Worm (Caenorhabditis elegans) whole organism, L4 larva: Measurements from ENCODE around the gene ctf-18.

Experiments
- arid-1 ChIP-seq: fragments of 200-800 bp; sonication (Bioruptor generic); conservative IDR thresholded peaks from 2 replicates; pipeline ENCODE4 v1.3.6; 2022; ENCODE audit warnings: missing genetic modification reagents, missing genetic modification characterization, missing compliant biosample characterization
- ceh-28 ChIP-seq: fragments of 150-350 bp; optimal IDR thresholded peaks from 2 replicates; lab custom pipeline; 2014; ENCODE audit warnings: missing biosample characterization, missing genetic modification reagents, missing genetic modification characterization
- hlh-11 ChIP-seq: fragments of 200-800 bp; sonication (Bioruptor generic); optimal IDR thresholded peaks from 2 replicates; lab custom pipeline; 2018; ENCODE audit warnings: mild to moderate bottlenecking, missing genetic modification characterization, missing compliant biosample characterization
- lsy-2 ChIP-seq, 2 experiments: fragments of 150-350 bp in 1 of 2; sonication (generic microtip) in 1 of 2; optimal IDR thresholded peaks; 2 replicates each; lab custom pipeline; 2014 to 2017; ENCODE audit warnings: missing biosample characterization in 2 of 2, missing genetic modification characterization in 2 of 2
- madf-5 ChIP-seq, 2 experiments: fragments of 200-800 bp; sonication (Bioruptor generic); IDR thresholded peaks; 2 replicates each; pipeline ENCODE4 v1.3.6; 2022; ENCODE audit warnings: missing compliant biosample characterization in 2 of 2, missing genetic modification characterization in 2 of 2
- nhr-28 ChIP-seq: fragments of 150-350 bp; optimal IDR thresholded peaks from 2 replicates; lab custom pipeline; 2014; ENCODE audit warnings: missing biosample characterization, missing genetic modification characterization

ce11 chrIV:10128446-10128845 is 2.0 kb upstream of the ctf-18 start:
- TF ChIP-seq lsy-2 (tag; optimal IDR thresholded peaks at IDR 0.05; lab: Kevin White, UChicago) (no peak), nhr-28 (tag; lab: Kevin White, UChicago) (no peak), ceh-28 (tag; lab: Kevin White, UChicago) (no peak), hlh-11 (tag; lab: Kevin White, UChicago) (no peak), madf-5 (GFP tag; IDR thresholded peaks at IDR 0.05; lab: Robert Waterston, UW) (no peak), arid-1 (GFP tag; lab: Robert Waterston, UW) (no peak)
